Worm (Caenorhabditis elegans): ENCODE measurements around the gene iff-1.

ce11 chrIII:9713862-9714261 is 33.1 kb downstream of the iff-1 start, which contains the start of gene ncx-6:
- TF ChIP-seq R02D3.7 (tag; optimal IDR thresholded peaks at IDR 0.05) (no peak), egl-27 (tag; optimal IDR thresholded peaks at IDR 0.05) (no peak), lin-39 (tag; optimal IDR thresholded peaks at IDR 0.05) (no peak), fos-1 (tag; optimal IDR thresholded peaks at IDR 0.05) (peak; percentile 12), ztf-11 (tag; optimal IDR thresholded peaks at IDR 0.05) (no peak), unc-62 (GFP tag; optimal IDR thresholded peaks at IDR 0.05) (no peak), snpc-4 (tag; optimal IDR thresholded peaks at IDR 0.05) (no peak), elt-1 (tag; optimal IDR thresholded peaks at IDR 0.05) (no peak), unc-39 (tag; optimal IDR thresholded peaks at IDR 0.05) (no peak), lin-11 (tag; optimal IDR thresholded peaks at IDR 0.05) (no peak), ama-1 (optimal IDR thresholded peaks at IDR 0.05) (no peak), dmd-4 (tag; optimal IDR thresholded peaks at IDR 0.05) (no peak), alr-1 (tag; optimal IDR thresholded peaks at IDR 0.05) (no peak)

Data from whole organism, L2 larva.